Fruit fly (Drosophila melanogaster) whole organism, embryonic: Measurements from ENCODE around the gene Gclc.

ENCODE experiments used
- B-H2 ChIP-seq: fragments of 200-800 bp; sonication (Bioruptor generic); optimal IDR thresholded peaks from 2 replicates; lab custom pipeline; 2018; ENCODE audit warnings: missing biosample characterization, mild to moderate bottlenecking, missing genetic modification characterization
- CG10267 ChIP-seq: fragments of 200-800 bp; sonication (Bioruptor generic); optimal IDR thresholded peaks from 2 replicates; lab custom pipeline; 2018; ENCODE audit warnings: missing biosample characterization, mild to moderate bottlenecking, missing genetic modification characterization, moderate library complexity
- CG10543 ChIP-seq: fragments of 200-800 bp; sonication (Bioruptor generic); optimal IDR thresholded peaks from 3 replicates; lab custom pipeline; 2017; ENCODE audit warnings: missing biosample characterization, mild to moderate bottlenecking, missing genetic modification characterization, moderate library complexity
- CG14050 ChIP-seq: fragments of 200-800 bp; sonication (Bioruptor generic); IDR thresholded peaks from 3 replicates; pipeline ENCODE4 v1.3.6; 2022; ENCODE audit warnings: missing biosample characterization, missing genetic modification characterization
- CG15514 ChIP-seq: fragments of 200-800 bp; sonication (Bioruptor generic); optimal IDR thresholded peaks from 3 replicates; lab custom pipeline; 2017; ENCODE audit warnings: missing biosample characterization, missing genetic modification characterization, mild to moderate bottlenecking, moderate library complexity, missing genetic modification reagents
- CG15601 ChIP-seq: fragments of 200-800 bp; sonication (Bioruptor generic); optimal IDR thresholded peaks from 3 replicates; lab custom pipeline; 2019; ENCODE audit warnings: missing biosample characterization, mild to moderate bottlenecking, missing genetic modification characterization, moderate library complexity
- CG17912 ChIP-seq: fragments of 200-800 bp; sonication (Bioruptor generic); optimal IDR thresholded peaks from 2 replicates; lab custom pipeline; 2018; ENCODE audit warnings: missing biosample characterization, mild to moderate bottlenecking, missing genetic modification characterization
- CG18599 ChIP-seq: fragments of 200-800 bp; sonication (Bioruptor generic); optimal IDR thresholded peaks from 3 replicates; lab custom pipeline; 2017; ENCODE audit warnings: missing biosample characterization, missing genetic modification characterization, mild to moderate bottlenecking, moderate library complexity, missing genetic modification reagents
- CG18619 ChIP-seq: fragments of 200-800 bp; sonication (Bioruptor generic); optimal IDR thresholded peaks from 3 replicates; lab custom pipeline; 2017; ENCODE audit warnings: missing biosample characterization, mild to moderate bottlenecking, missing genetic modification characterization
- CG18764 ChIP-seq: fragments of 200-800 bp; sonication (Bioruptor generic); optimal IDR thresholded peaks from 3 replicates; lab custom pipeline; 2016; ENCODE audit warnings: missing biosample characterization, missing genetic modification characterization
- CG2199 ChIP-seq: fragments of 200-800 bp; sonication (Bioruptor generic); IDR thresholded peaks from 3 replicates; pipeline ENCODE4 v1.3.6; 2022; ENCODE audit warnings: missing biosample characterization, missing genetic modification characterization
- CG2875 ChIP-seq: fragments of 200-800 bp; sonication (Bioruptor generic); optimal IDR thresholded peaks from 2 replicates; lab custom pipeline; 2017; ENCODE audit warnings: missing biosample characterization, mild to moderate bottlenecking, missing genetic modification characterization, missing genetic modification reagents
- CG34376 ChIP-seq: fragments of 200-800 bp; sonication (Bioruptor generic); optimal IDR thresholded peaks from 2 replicates; lab custom pipeline; 2018; ENCODE audit warnings: missing biosample characterization, mild to moderate bottlenecking, missing genetic modification characterization
- CG4820 ChIP-seq: fragments of 200-800 bp; sonication (Bioruptor generic); optimal IDR thresholded peaks from 3 replicates; lab custom pipeline; 2016; ENCODE audit warnings: missing biosample characterization, missing genetic modification characterization
- CG6854 ChIP-seq: fragments of 200-800 bp; sonication (Bioruptor generic); optimal IDR thresholded peaks from 3 replicates; lab custom pipeline; 2017; ENCODE audit warnings: missing biosample characterization, mild to moderate bottlenecking, missing genetic modification characterization
- Camta ChIP-seq: fragments of 200-800 bp; sonication (Bioruptor generic); optimal IDR thresholded peaks from 2 replicates; lab custom pipeline; 2016; ENCODE audit warnings: missing biosample characterization, missing genetic modification characterization
- Deaf1 ChIP-seq: fragments of 200-800 bp; optimal IDR thresholded peaks from 3 replicates; lab custom pipeline; 2019; ENCODE audit warnings: missing biosample characterization, mild to moderate bottlenecking, missing genetic modification characterization, moderate library complexity
- Dip2 ChIP-seq: fragments of 200-800 bp; sonication (Bioruptor generic); IDR thresholded peaks from 2 replicates; pipeline ENCODE4 v1.3.6; 2022; ENCODE audit warnings: missing biosample characterization, missing genetic modification characterization
- Dref ChIP-seq: fragments of 200-800 bp; sonication (Bioruptor generic); IDR thresholded peaks from 2 replicates; pipeline ENCODE4 v1.3.6; 2022; ENCODE audit warnings: missing biosample characterization, missing genetic modification characterization
- Gsc ChIP-seq: fragments of 200-800 bp; sonication (Bioruptor generic); IDR thresholded peaks from 2 replicates; pipeline ENCODE4 v1.3.6; 2022; ENCODE audit warnings: missing biosample characterization, missing genetic modification characterization
- H2.0 ChIP-seq: fragments of 200-800 bp; sonication (Bioruptor generic); IDR thresholded peaks from 2 replicates; pipeline ENCODE4 v1.3.6; 2022; ENCODE audit warnings: missing biosample characterization, missing genetic modification characterization
- Hand ChIP-seq: fragments of 200-800 bp; sonication (Bioruptor generic); optimal IDR thresholded peaks from 2 replicates; lab custom pipeline; 2017; ENCODE audit warnings: mild to moderate bottlenecking, missing biosample characterization, missing genetic modification reagents, missing genetic modification characterization
- Hmr ChIP-seq: fragments of 200-800 bp; sonication (Bioruptor generic); optimal IDR thresholded peaks from 3 replicates; lab custom pipeline; 2017; ENCODE audit warnings: mild to moderate bottlenecking, missing biosample characterization, missing genetic modification reagents, missing genetic modification characterization
- NFAT ChIP-seq: fragments of 200-800 bp; sonication (Bioruptor generic); IDR thresholded peaks from 2 replicates; pipeline ENCODE4 v1.3.6; 2022; ENCODE audit warnings: missing biosample characterization, missing genetic modification characterization
- Nf-YB ChIP-seq: fragments of 200-800 bp; sonication (Bioruptor generic); optimal IDR thresholded peaks from 3 replicates; lab custom pipeline; 2019; ENCODE audit warnings: missing biosample characterization, mild to moderate bottlenecking, missing genetic modification characterization, moderate library complexity
- Nf-YC ChIP-seq: fragments of 200-800 bp; optimal IDR thresholded peaks from 3 replicates; lab custom pipeline; 2019; ENCODE audit warnings: missing biosample characterization, mild to moderate bottlenecking, missing genetic modification characterization, moderate library complexity
- Oaz ChIP-seq: fragments of 200-800 bp; sonication (Bioruptor generic); IDR thresholded peaks from 2 replicates; pipeline ENCODE4 v1.3.6; 2022; ENCODE audit warnings: missing biosample characterization, missing genetic modification characterization
- Rfx ChIP-seq: fragments of 200-800 bp; sonication (Bioruptor generic); IDR thresholded peaks from 2 replicates; pipeline ENCODE4 v1.3.6; 2022; ENCODE audit warnings: missing biosample characterization, missing genetic modification characterization
- YL-1 ChIP-seq: fragments of 200-800 bp; sonication (Bioruptor generic); optimal IDR thresholded peaks from 3 replicates; lab custom pipeline; 2017; ENCODE audit warnings: missing biosample characterization, mild to moderate bottlenecking, missing genetic modification characterization
- ap ChIP-seq: fragments of 200-800 bp; sonication (Bioruptor generic); IDR thresholded peaks from 2 replicates; pipeline ENCODE4 v1.3.6; 2022; ENCODE audit warnings: missing biosample characterization, missing genetic modification characterization
- ara ChIP-seq: fragments of 200-800 bp; sonication (Bioruptor generic); IDR thresholded peaks from 2 replicates; pipeline ENCODE4 v1.3.6; 2022; ENCODE audit warnings: missing biosample characterization, missing genetic modification characterization
- ash1 ChIP-seq: fragments of 200-800 bp; sonication (Bioruptor generic); optimal IDR thresholded peaks from 2 replicates; lab custom pipeline; 2018; ENCODE audit warnings: missing biosample characterization, mild to moderate bottlenecking, missing genetic modification characterization
- bigmax ChIP-seq: fragments of 200-800 bp; sonication (Bioruptor generic); optimal IDR thresholded peaks from 2 replicates; lab custom pipeline; 2018; ENCODE audit warnings: missing biosample characterization, mild to moderate bottlenecking, missing genetic modification characterization
- bsh ChIP-seq, 2 experiments: fragments of 200-800 bp; sonication (Bioruptor generic); optimal IDR thresholded peaks; 2 replicates each; lab custom pipeline; 2017 to 2018; ENCODE audit warnings: mild to moderate bottlenecking in 2 of 2, missing biosample characterization in 2 of 2, missing genetic modification characterization in 2 of 2, moderate library complexity in 1 of 2
- chinmo ChIP-seq: fragments of 200-800 bp; sonication (Bioruptor generic); IDR thresholded peaks from 4 replicates; pipeline ENCODE4 v1.3.6; 2022; ENCODE audit warnings: missing biosample characterization, missing genetic modification characterization; ENCODE audit not compliant: partially characterized antibody
- corto ChIP-seq: fragments of 200-800 bp; sonication (Bioruptor generic); optimal IDR thresholded peaks from 2 replicates; lab custom pipeline; 2016; ENCODE audit warnings: missing biosample characterization, mild to moderate bottlenecking, missing genetic modification characterization, moderate library complexity
- crp ChIP-seq, 2 experiments: fragments of 200-800 bp; sonication (Bioruptor generic); optimal IDR thresholded peaks; 2 replicates in 1 of 2; 3 replicates in 1 of 2; lab custom pipeline; 2017; ENCODE audit warnings: missing biosample characterization in 2 of 2, missing genetic modification characterization in 2 of 2, mild to moderate bottlenecking in 1 of 2, moderate library complexity in 1 of 2
- esg ChIP-seq: fragments of 200-800 bp; sonication (Bioruptor generic); conservative IDR thresholded peaks from 2 replicates; pipeline ENCODE4 v1.3.6; 2022; ENCODE audit warnings: missing biosample characterization, missing genetic modification characterization
- grau ChIP-seq: fragments of 200-800 bp; optimal IDR thresholded peaks from 3 replicates; lab custom pipeline; 2019; ENCODE audit warnings: missing biosample characterization, mild to moderate bottlenecking, missing genetic modification characterization, moderate library complexity
- jigr1 ChIP-seq: fragments of 200-800 bp; sonication (Bioruptor generic); IDR thresholded peaks from 3 replicates; pipeline ENCODE4 v1.3.6; 2022; ENCODE audit warnings: missing biosample characterization, missing genetic modification characterization
- kay ChIP-seq: fragments of 200-800 bp; sonication (Bioruptor generic); optimal IDR thresholded peaks from 2 replicates; lab custom pipeline; 2016; ENCODE audit warnings: missing biosample characterization, missing genetic modification characterization
- lmd ChIP-seq: fragments of 200-800 bp; sonication (Bioruptor generic); IDR thresholded peaks from 2 replicates; pipeline ENCODE4 v1.3.6; 2022; ENCODE audit warnings: missing biosample characterization, missing genetic modification characterization
- org-1 ChIP-seq: fragments of 200-800 bp; sonication (Bioruptor generic); optimal IDR thresholded peaks from 2 replicates; lab custom pipeline; 2017; ENCODE audit warnings: missing biosample characterization, missing genetic modification characterization
- p53 ChIP-seq: fragments of 200-800 bp; sonication (Bioruptor generic); optimal IDR thresholded peaks from 2 replicates; lab custom pipeline; 2016; ENCODE audit warnings: missing biosample characterization, missing genetic modification characterization
- seq ChIP-seq: fragments of 200-800 bp; sonication (Bioruptor generic); IDR thresholded peaks from 2 replicates; pipeline ENCODE4 v1.3.6; 2022; ENCODE audit warnings: missing biosample characterization, missing genetic modification characterization
- slp2 ChIP-seq: fragments of 200-800 bp; sonication (Bioruptor generic); optimal IDR thresholded peaks from 2 replicates; lab custom pipeline; 2016; ENCODE audit warnings: missing biosample characterization, missing genetic modification characterization
- vnd ChIP-seq: fragments of 200-800 bp; sonication (Bioruptor generic); IDR thresholded peaks from 3 replicates; pipeline ENCODE4 v1.3.6; 2022; ENCODE audit warnings: missing biosample characterization, missing genetic modification characterization; ENCODE audit not compliant: partially characterized antibody
- zfh1 ChIP-seq: fragments of 200-800 bp; sonication (Bioruptor generic); IDR thresholded peaks from 3 replicates; pipeline ENCODE4 v1.3.6; 2022; ENCODE audit warnings: missing biosample characterization, missing genetic modification characterization

The Gclc gene

dm6 chrX:8114476-8115342, 1.2 kb downstream of the Gclc start (continued):
- TF ChIP-seq Dip2 (GFP tag; lab: Robert Waterston, UW) (no peak), CG34376 (peak; percentile 67), zfh1 (GFP tag; lab: Robert Waterston, UW) (peak; percentile 50; the same call in 1 of the 3 replicates), Gsc (GFP tag; lab: Robert Waterston, UW) (no peak), Camta (GFP tag; lab: Kevin White, UChicago) (peak; percentile 11), B-H2 (GFP tag; lab: Kevin White, UChicago) (peak; percentile 48), Nf-YB (GFP tag; lab: Kevin White, UChicago) (no peak), CG17912 (GFP tag; lab: Kevin White, UChicago) (no peak), NFAT (no peak), CG14050 (GFP tag; lab: Robert Waterston, UW) (peak; percentile 47; the same call in 1 of the 3 replicates), jigr1 (GFP tag; lab: Robert Waterston, UW) (no peak), CG2875 (peak; percentile 16), CG18764 (GFP tag; lab: Kevin White, UChicago) (no peak), H2.0 (peak; percentile 11; the same call in 1 of the 2 replicates), CG10543 (GFP tag; lab: Kevin White, UChicago) (peak; percentile 57), ash1 (GFP tag; lab: Kevin White, UChicago) (no peak), bigmax (GFP tag; lab: Kevin White, UChicago) (no peak), corto (GFP tag; lab: Kevin White, UChicago) (no peak), CG15514 (peak; percentile 41), bsh (GFP tag; optimal IDR thresholded peaks at IDR 0.05; lab: Kevin White, UChicago) (peak in 1 of 2 experiments; percentile 47), slp2 (GFP tag; lab: Kevin White, UChicago) (no peak), seq (peak; percentile 51; the same call in 1 of the 2 replicates), p53 (GFP tag; lab: Kevin White, UChicago) (no peak), grau (tag; lab: Kevin White, UChicago) (peak; percentile 79), Deaf1 (tag; lab: Kevin White, UChicago) (peak; percentile 37), ara (peak; percentile 7; the same call in 1 of the 2 replicates), Oaz (GFP tag; lab: Robert Waterston, UW) (peak; percentile 31; the same call in 1 of the 2 replicates), esg (peak; percentile 64), chinmo (0 out of 4 replicates have a peak, but pooled peaks have one; percentile 40), org-1 (GFP tag; lab: Kevin White, UChicago) (peak; percentile 58), vnd (GFP tag; lab: Robert Waterston, UW) (no peak), Dref (GFP tag; lab: Robert Waterston, UW) (no peak), ap (GFP tag; lab: Robert Waterston, UW) (peak; percentile 68; the same call in 1 of the 2 replicates), CG18619 (peak; percentile 52), CG15601 (no peak), CG6854 (peak; percentile 59), CG4820 (GFP tag; lab: Kevin White, UChicago) (no peak), kay (GFP tag; lab: Kevin White, UChicago) (no peak), Hmr (GFP tag; lab: Kevin White, UChicago) (peak; percentile 75), Hand (GFP tag; lab: Kevin White, UChicago) (peak; percentile 63), CG18599 (GFP tag; lab: Kevin White, UChicago) (peak; percentile 84), lmd (GFP tag; lab: Robert Waterston, UW) (peak; percentile 67), crp (GFP tag; optimal IDR thresholded peaks at IDR 0.05; lab: Kevin White, UChicago) (peak in 1 of 2 experiments; percentile 16), Rfx (GFP tag; lab: Robert Waterston, UW) (peak; percentile 74), CG10267 (tag; lab: Kevin White, UChicago) (peak; percentile 39), YL-1 (GFP tag; lab: Kevin White, UChicago) (no peak), Nf-YC (tag; lab: Kevin White, UChicago) (peak; percentile 61), CG2199 (no peak)
